Fruit fly (Drosophila melanogaster) whole organism, embryonic: ENCODE measurements around the gene CG12206.
A peak's percentile ranks its signal among the peaks of the same experiment; 100 is the strongest.

Experiments
- Asciz ChIP-seq: fragments of 200-800 bp; sonication (Bioruptor generic); optimal IDR thresholded peaks from 2 replicates; lab custom pipeline; 2017; ENCODE audit warnings: missing biosample characterization, mild to moderate bottlenecking, missing genetic modification characterization, missing genetic modification reagents
- CG11093 ChIP-seq: fragments of 200-800 bp; sonication (Bioruptor generic); IDR thresholded peaks from 3 replicates; pipeline ENCODE4 v1.3.6; 2022; ENCODE audit warnings: missing biosample characterization, missing genetic modification characterization
- CG11247 ChIP-seq: fragments of 200-800 bp; sonication (Bioruptor generic); IDR thresholded peaks from 2 replicates; pipeline ENCODE4 v1.3.6; 2022; ENCODE audit warnings: missing biosample characterization, missing genetic modification characterization
- CG13424 ChIP-seq: fragments of 200-800 bp; sonication (Bioruptor generic); optimal IDR thresholded peaks from 2 replicates; lab custom pipeline; 2019; ENCODE audit warnings: missing biosample characterization, mild to moderate bottlenecking, missing genetic modification characterization, moderate library complexity
- CG14014 ChIP-seq: fragments of 200-800 bp; sonication (Bioruptor generic); IDR thresholded peaks from 2 replicates; pipeline ENCODE4 v1.3.6; 2022; ENCODE audit warnings: missing biosample characterization, missing genetic modification characterization
- CG1832 ChIP-seq: fragments of 200-800 bp; sonication (Bioruptor generic); optimal IDR thresholded peaks from 2 replicates; lab custom pipeline; 2017; ENCODE audit warnings: missing biosample characterization, mild to moderate bottlenecking, missing genetic modification characterization, inconsistent platforms
- CG2889 ChIP-seq: fragments of 200-800 bp; sonication (Bioruptor generic); IDR thresholded peaks from 3 replicates; pipeline ENCODE4 v1.3.6; 2022; ENCODE audit warnings: missing biosample characterization, missing genetic modification characterization
- CG30020 ChIP-seq: fragments of 200-800 bp; optimal IDR thresholded peaks from 2 replicates; lab custom pipeline; 2019; ENCODE audit warnings: missing biosample characterization, mild to moderate bottlenecking, missing genetic modification characterization, moderate library complexity
- CG3065 ChIP-seq: fragments of 200-800 bp; sonication (Bioruptor generic); optimal IDR thresholded peaks from 2 replicates; lab custom pipeline; 2016; ENCODE audit warnings: missing biosample characterization, missing genetic modification characterization
- CG3726 ChIP-seq: fragments of 200-800 bp; sonication (Bioruptor generic); IDR thresholded peaks from 3 replicates; pipeline ENCODE4, ENCODE4 v1.3.6; 2022; ENCODE audit warnings: missing biosample characterization, missing genetic modification characterization
- CG4404 ChIP-seq: fragments of 200-800 bp; sonication (Bioruptor generic); IDR thresholded peaks from 2 replicates; pipeline ENCODE4 v1.3.6; 2022; ENCODE audit warnings: missing biosample characterization, missing genetic modification characterization
- CG5180 ChIP-seq: fragments of 200-800 bp; sonication (Bioruptor generic); optimal IDR thresholded peaks from 3 replicates; lab custom pipeline; 2017; ENCODE audit warnings: missing biosample characterization, missing genetic modification characterization, mild to moderate bottlenecking, moderate library complexity, missing genetic modification reagents
- CG7271 ChIP-seq: fragments of 200-800 bp; sonication (Bioruptor generic); optimal IDR thresholded peaks from 2 replicates; lab custom pipeline; 2018; ENCODE audit warnings: missing biosample characterization, mild to moderate bottlenecking, missing genetic modification characterization, moderate library complexity
- CG7786 ChIP-seq: fragments of 200-800 bp; sonication (Bioruptor generic); optimal IDR thresholded peaks from 2 replicates; lab custom pipeline; 2016; ENCODE audit warnings: missing biosample characterization, missing genetic modification characterization
- CG9932 ChIP-seq: fragments of 200-800 bp; sonication (Bioruptor generic); IDR thresholded peaks from 2 replicates; pipeline ENCODE4 v1.3.6; 2022; ENCODE audit warnings: missing biosample characterization, missing genetic modification characterization
- CrebB ChIP-seq: fragments of 200-800 bp; sonication (Bioruptor generic); optimal IDR thresholded peaks from 3 replicates; lab custom pipeline; 2018; ENCODE audit warnings: missing biosample characterization, mild to moderate bottlenecking, missing genetic modification characterization
- D ChIP-seq, 2 experiments: fragments of 200-800 bp in 1 of 2; fragments of >200 bp in 1 of 2; sonication (Bioruptor generic) in 1 of 2; optimal IDR thresholded peaks; 2 replicates in 1 of 2; 3 replicates in 1 of 2; lab custom pipeline; 2017; ENCODE audit warnings: mild to moderate bottlenecking in 1 of 2, missing biosample characterization in 1 of 2, missing genetic modification characterization in 1 of 2, missing genetic modification reagents in 1 of 2
- E2f1 ChIP-seq: fragments of 200-800 bp; sonication (Bioruptor generic); IDR thresholded peaks from 2 replicates; pipeline ENCODE4 v1.3.6; 2022; ENCODE audit warnings: missing biosample characterization, missing genetic modification characterization
- GATAe ChIP-seq: fragments of 200-800 bp; sonication (Bioruptor generic); conservative IDR thresholded peaks from 2 replicates; pipeline ENCODE4 v1.3.6; 2022; ENCODE audit warnings: missing biosample characterization, missing genetic modification characterization
- Hr3 ChIP-seq: fragments of 200-800 bp; sonication (Bioruptor generic); optimal IDR thresholded peaks from 3 replicates; lab custom pipeline; 2016; ENCODE audit warnings: missing biosample characterization, missing genetic modification characterization
- Hr39 ChIP-seq: fragments of >200 bp; optimal IDR thresholded peaks from 2 replicates; lab custom pipeline; 2017
- Meics ChIP-seq: fragments of 200-800 bp; sonication (Bioruptor generic); optimal IDR thresholded peaks from 2 replicates; lab custom pipeline; 2017; ENCODE audit warnings: missing biosample characterization, mild to moderate bottlenecking, missing genetic modification characterization
- NC2β ChIP-seq: fragments of 200-800 bp; sonication (Bioruptor generic); optimal IDR thresholded peaks from 2 replicates; lab custom pipeline; 2016; ENCODE audit warnings: missing biosample characterization, missing genetic modification characterization
- Optix ChIP-seq: fragments of 200-800 bp; sonication (Bioruptor generic); IDR thresholded peaks from 3 replicates; pipeline ENCODE4 v1.3.6; 2022; ENCODE audit warnings: missing biosample characterization, missing genetic modification characterization
- Ravus ChIP-seq: fragments of 200-800 bp; sonication (Bioruptor generic); IDR thresholded peaks from 2 replicates; pipeline ENCODE4 v1.3.6; 2022; ENCODE audit warnings: missing biosample characterization, missing genetic modification characterization
- ap ChIP-seq: fragments of 200-800 bp; sonication (Bioruptor generic); IDR thresholded peaks from 2 replicates; pipeline ENCODE4 v1.3.6; 2022; ENCODE audit warnings: missing biosample characterization, missing genetic modification characterization
- ato ChIP-seq: fragments of 200-800 bp; sonication (Bioruptor generic); IDR thresholded peaks from 2 replicates; pipeline ENCODE4 v1.3.6; 2022; ENCODE audit warnings: missing biosample characterization, missing genetic modification characterization; ENCODE audit not compliant: partially characterized antibody
- cas ChIP-seq: fragments of 200-800 bp; sonication (Bioruptor generic); IDR thresholded peaks from 2 replicates; pipeline ENCODE4 v1.3.6; 2022; ENCODE audit warnings: missing biosample characterization, missing genetic modification characterization
- cg ChIP-seq: fragments of 200-800 bp; sonication (Bioruptor generic); optimal IDR thresholded peaks from 3 replicates; lab custom pipeline; 2019; ENCODE audit warnings: missing biosample characterization, mild to moderate bottlenecking, missing genetic modification characterization, moderate library complexity
- disco-r ChIP-seq: fragments of 200-800 bp; sonication (Bioruptor generic); optimal IDR thresholded peaks from 2 replicates; lab custom pipeline; 2016; ENCODE audit warnings: missing biosample characterization, missing genetic modification characterization
- gcm2 ChIP-seq: fragments of 200-800 bp; sonication (Bioruptor generic); optimal IDR thresholded peaks from 2 replicates; lab custom pipeline; 2016; ENCODE audit warnings: missing biosample characterization, missing genetic modification characterization
- gro ChIP-seq: fragments of 200-800 bp; sonication (Bioruptor generic); optimal IDR thresholded peaks from 2 replicates; lab custom pipeline; 2016; ENCODE audit warnings: missing biosample characterization, missing genetic modification characterization
- hb ChIP-seq: fragments of 200-800 bp; sonication (Bioruptor generic); IDR thresholded peaks from 3 replicates; pipeline ENCODE4 v1.3.6; 2022; ENCODE audit warnings: missing biosample characterization, missing genetic modification characterization; ENCODE audit not compliant: partially characterized antibody
- hth ChIP-seq: fragments of >200 bp; optimal IDR thresholded peaks from 2 replicates; lab custom pipeline; 2017; ENCODE audit warnings: inconsistent platforms
- ind ChIP-seq: fragments of 200-800 bp; sonication (Bioruptor generic); optimal IDR thresholded peaks from 3 replicates; lab custom pipeline; 2016; ENCODE audit warnings: missing biosample characterization, missing genetic modification characterization
- kay ChIP-seq: fragments of 200-800 bp; sonication (Bioruptor generic); optimal IDR thresholded peaks from 2 replicates; lab custom pipeline; 2016; ENCODE audit warnings: missing biosample characterization, missing genetic modification characterization
- lmd ChIP-seq: fragments of 200-800 bp; sonication (Bioruptor generic); IDR thresholded peaks from 2 replicates; pipeline ENCODE4 v1.3.6; 2022; ENCODE audit warnings: missing biosample characterization, missing genetic modification characterization
- lov ChIP-seq, 2 experiments: fragments of 200-800 bp in 1 of 2; fragments of >200 bp in 1 of 2; sonication (Bioruptor generic) in 1 of 2; IDR thresholded peaks in 1 of 2; optimal IDR thresholded peaks in 1 of 2; 2 replicates in 1 of 2; 3 replicates in 1 of 2; pipeline versions ENCODE4 v1.3.6 to Lab custom; 2017 to 2022; ENCODE audit warnings: missing biosample characterization in 1 of 2, missing genetic modification characterization in 1 of 2
- nau ChIP-seq: fragments of 200-800 bp; sonication (Bioruptor generic); optimal IDR thresholded peaks from 3 replicates; lab custom pipeline; 2017; ENCODE audit warnings: missing biosample characterization, mild to moderate bottlenecking, missing genetic modification characterization, missing genetic modification reagents
- nerfin-2 ChIP-seq: fragments of 200-800 bp; sonication (Bioruptor generic); IDR thresholded peaks from 2 replicates; pipeline ENCODE4 v1.3.6; 2022; ENCODE audit warnings: missing biosample characterization, missing genetic modification characterization; ENCODE audit not compliant: partially characterized antibody
- odd ChIP-seq: fragments of 200-800 bp; sonication (Bioruptor generic); optimal IDR thresholded peaks from 2 replicates; lab custom pipeline; 2017; ENCODE audit warnings: missing biosample characterization, mild to moderate bottlenecking, missing genetic modification characterization
- pita ChIP-seq: fragments of 200-800 bp; sonication (Bioruptor generic); optimal IDR thresholded peaks from 2 replicates; lab custom pipeline; 2017; ENCODE audit warnings: missing biosample characterization, mild to moderate bottlenecking, missing genetic modification characterization
- pnt ChIP-seq: fragments of 200-800 bp; sonication (Bioruptor generic); optimal IDR thresholded peaks from 3 replicates; lab custom pipeline; 2016; ENCODE audit warnings: missing biosample characterization, missing genetic modification characterization
- rib ChIP-seq: fragments of 200-800 bp; sonication (Bioruptor generic); IDR thresholded peaks from 2 replicates; pipeline ENCODE4 v1.3.6; 2022; ENCODE audit warnings: missing biosample characterization, missing genetic modification characterization
- sc ChIP-seq, 3 experiments: fragments of >200 bp in 2 of 3; fragments of 200-800 bp in 1 of 3; sonication (Bioruptor generic) in 1 of 3; optimal IDR thresholded peaks; 2 replicates in 2 of 3; 3 replicates in 1 of 3; lab custom pipeline; 2017; ENCODE audit warnings: mild to moderate bottlenecking in 1 of 3, missing biosample characterization in 1 of 3, missing genetic modification characterization in 1 of 3, missing genetic modification reagents in 1 of 3
- sens ChIP-seq: fragments of 200-800 bp; sonication (Bioruptor generic); peaks from one replicate; lab custom pipeline; 2016; ENCODE audit warnings: missing biosample characterization, missing genetic modification characterization
- slou ChIP-seq: fragments of 200-800 bp; sonication (Bioruptor generic); optimal IDR thresholded peaks from 3 replicates; lab custom pipeline; 2016; ENCODE audit warnings: missing biosample characterization, missing genetic modification characterization
- sqz ChIP-seq: fragments of 200-800 bp; sonication (Bioruptor generic); optimal IDR thresholded peaks from 3 replicates; lab custom pipeline; 2018; ENCODE audit warnings: missing biosample characterization, mild to moderate bottlenecking, missing genetic modification characterization
- trem ChIP-seq: fragments of 200-800 bp; optimal IDR thresholded peaks from 3 replicates; lab custom pipeline; 2019; ENCODE audit warnings: missing biosample characterization, mild to moderate bottlenecking, missing genetic modification characterization, moderate library complexity
- zen ChIP-seq: fragments of 200-800 bp; sonication (Bioruptor generic); optimal IDR thresholded peaks from 3 replicates; lab custom pipeline; 2018; ENCODE audit warnings: missing biosample characterization, mild to moderate bottlenecking, missing genetic modification characterization, moderate library complexity

CG12206 gene

DNA sequence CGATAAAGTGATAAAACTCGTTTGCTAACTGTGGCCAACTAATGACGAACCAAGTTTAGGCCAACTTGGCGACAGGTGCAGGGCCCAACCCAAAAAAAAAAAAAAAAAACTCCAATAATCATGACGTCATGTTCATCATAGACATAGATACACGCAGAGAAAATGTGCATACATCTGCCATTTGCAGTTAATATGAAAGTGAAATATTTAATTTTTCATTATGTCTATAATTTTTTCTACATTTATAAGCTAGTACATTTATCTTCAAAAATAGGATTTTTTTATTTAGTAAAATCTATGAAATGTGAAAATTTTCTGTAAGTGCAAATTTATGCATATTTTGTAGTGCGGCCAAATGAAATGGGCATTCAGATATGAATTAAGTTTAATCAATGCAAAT, 42.7 kb downstream of the CG12206 start (continued):
- TF ChIP-seq ato (GFP tag; lab: Robert Waterston, UW) (no peak), cas (no peak), NC2β (GFP tag; lab: Kevin White, UChicago) (no peak), sqz (GFP tag; lab: Kevin White, UChicago) (peak; percentile 61), kay (GFP tag; lab: Kevin White, UChicago) (peak; percentile 31), lmd (GFP tag; lab: Robert Waterston, UW) (peak; percentile 85), nerfin-2 (GFP tag; lab: Robert Waterston, UW) (no peak), sens (peak; percentile 45), ind (GFP tag; lab: Kevin White, UChicago) (peak; percentile 32), gro (GFP tag; lab: Kevin White, UChicago) (no peak), Hr3 (GFP tag; lab: Kevin White, UChicago) (peak; percentile 53), disco-r (GFP tag; lab: Kevin White, UChicago) (no peak), CG1832 (no peak), CG7271 (no peak), CG13424 (tag; lab: Kevin White, UChicago) (peak; percentile 71), CG9932 (peak; percentile 81), Optix (GFP tag; lab: Robert Waterston, UW) (no peak), CG7786 (GFP tag; lab: Kevin White, UChicago) (no peak), Ravus (GFP tag; lab: Robert Waterston, UW) (peak; percentile 10; the same call in 1 of the 2 replicates), CG14014 (GFP tag; lab: Robert Waterston, UW) (peak; percentile 84), CG2889 (peak; percentile 74; the same call in 2 of the 3 replicates), hb (GFP tag; lab: Robert Waterston, UW) (no peak), D (optimal IDR thresholded peaks at IDR 0.05; lab: Kevin White, UChicago) (no peak), D (GFP tag; optimal IDR thresholded peaks at IDR 0.05; lab: Kevin White, UChicago) (peak; percentile 12), pnt (no peak), Meics (peak; percentile 43), Asciz (GFP tag; lab: Kevin White, UChicago) (peak; percentile 38), rib (peak; percentile 19; the same call in 1 of the 2 replicates), ap (GFP tag; lab: Robert Waterston, UW) (peak; percentile 66), sc (optimal IDR thresholded peaks at IDR 0.05; lab: Kevin White, UChicago) (no peak), sc (GFP tag; optimal IDR thresholded peaks at IDR 0.05; lab: Kevin White, UChicago) (no peak), lov (optimal IDR thresholded peaks at IDR 0.05; lab: Kevin White, UChicago) (no peak), lov (GFP tag; IDR thresholded peaks at IDR 0.05; lab: Robert Waterston, UW) (peak; percentile 46; the same call in 2 of the 3 replicates), slou (no peak), zen (tag; lab: Kevin White, UChicago) (peak; percentile 30), nau (peak; percentile 9), pita (GFP tag; lab: Kevin White, UChicago) (no peak), CG30020 (tag; lab: Kevin White, UChicago) (peak; percentile 18), cg (no peak), gcm2 (no peak), E2f1 (GFP tag; lab: Robert Waterston, UW) (peak; percentile 82), CG5180 (GFP tag; lab: Kevin White, UChicago) (peak; percentile 7), CG4404 (GFP tag; lab: Robert Waterston, UW) (peak; percentile 67), hth (lab: Kevin White, UChicago) (no peak), trem (tag; lab: Kevin White, UChicago) (peak; percentile 3), Hr39 (lab: Kevin White, UChicago) (no peak), CrebB (tag; lab: Kevin White, UChicago) (peak; percentile 37), GATAe (GFP tag; lab: Robert Waterston, UW) (no peak; the same call in 1 of the 2 replicates), CG11093 (GFP tag; lab: Robert Waterston, UW) (peak; percentile 69; the same call in 2 of the 3 replicates), CG11247 (peak; percentile 76), odd (GFP tag; lab: Kevin White, UChicago) (peak; percentile 41), CG3065 (GFP tag; lab: Kevin White, UChicago) (peak; percentile 32), CG3726 (peak; percentile 69; the same call in 1 of the 3 replicates)
